Worm (Caenorhabditis elegans) whole organism, L2 larva: ENCODE data around the gene C34F11.5.

ENCODE experiments used
- C34F6.9 ChIP-seq: fragments of 150-350 bp; optimal IDR thresholded peaks from 2 replicates; lab custom pipeline; 2014; ENCODE audit warnings: missing biosample characterization, missing genetic modification characterization
- F13H6.1 ChIP-seq: sonication (generic microtip); optimal IDR thresholded peaks from 2 replicates; lab custom pipeline; 2016; ENCODE audit warnings: missing genetic modification characterization, missing compliant biosample characterization
- ZK546.5 ChIP-seq: sonication (generic microtip); optimal IDR thresholded peaks from 2 replicates; lab custom pipeline; 2017; ENCODE audit warnings: missing biosample characterization, missing genetic modification characterization
- alr-1 ChIP-seq: fragments of 150-350 bp; optimal IDR thresholded peaks from 2 replicates; lab custom pipeline; 2014; ENCODE audit warnings: missing biosample characterization, missing genetic modification characterization
- aly-2 ChIP-seq: fragments of 150-350 bp; optimal IDR thresholded peaks from 2 replicates; lab custom pipeline; 2014; ENCODE audit warnings: missing biosample characterization, missing genetic modification characterization
- blmp-1 ChIP-seq: sonication (generic microtip); optimal IDR thresholded peaks from 2 replicates; lab custom pipeline; 2017; ENCODE audit warnings: missing genetic modification characterization, mild to moderate bottlenecking, missing compliant biosample characterization, antibody characterized with exemption, moderate library complexity; ENCODE audit not compliant: insufficient read depth
- ceh-82 ChIP-seq: fragments of 150-350 bp; optimal IDR thresholded peaks from 2 replicates; lab custom pipeline; 2014; ENCODE audit warnings: missing biosample characterization, missing genetic modification characterization
- crh-2 ChIP-seq: sonication (generic microtip); optimal IDR thresholded peaks from 2 replicates; lab custom pipeline; 2017; ENCODE audit warnings: missing biosample characterization, missing genetic modification characterization
- dmd-4 ChIP-seq: sonication (generic microtip); optimal IDR thresholded peaks from 2 replicates; lab custom pipeline; 2017; ENCODE audit warnings: missing biosample characterization, missing genetic modification characterization
- egl-27 ChIP-seq: sonication (generic microtip); optimal IDR thresholded peaks from 3 replicates; lab custom pipeline; 2017; ENCODE audit warnings: missing biosample characterization, missing genetic modification reagents, missing genetic modification characterization
- elt-1 ChIP-seq: fragments of 150-350 bp; optimal IDR thresholded peaks from 2 replicates; lab custom pipeline; 2014; ENCODE audit warnings: missing biosample characterization, missing genetic modification characterization
- fos-1 ChIP-seq: fragments of 150-350 bp; optimal IDR thresholded peaks from 2 replicates; lab custom pipeline; 2014; ENCODE audit warnings: missing biosample characterization, missing genetic modification characterization
- gmeb-1 ChIP-seq: fragments of 150-350 bp; optimal IDR thresholded peaks from 2 replicates; lab custom pipeline; 2014; ENCODE audit warnings: missing biosample characterization, missing genetic modification characterization
- lin-11 ChIP-seq: fragments of 150-350 bp; sonication (generic microtip); optimal IDR thresholded peaks from 2 replicates; lab custom pipeline; 2014; ENCODE audit warnings: missing biosample characterization, missing genetic modification characterization, inconsistent platforms, mixed read lengths
- lin-39 ChIP-seq: fragments of 150-350 bp; optimal IDR thresholded peaks from 2 replicates; lab custom pipeline; 2014; ENCODE audit warnings: missing biosample characterization, missing genetic modification reagents, missing genetic modification characterization
- lsy-2 ChIP-seq, 2 experiments: fragments of 150-350 bp in 1 of 2; sonication (generic microtip) in 1 of 2; optimal IDR thresholded peaks; 2 replicates each; lab custom pipeline; 2014 to 2017; ENCODE audit warnings: missing biosample characterization in 2 of 2, missing genetic modification characterization in 2 of 2
- mab-5 ChIP-seq: fragments of 150-350 bp; optimal IDR thresholded peaks from 2 replicates; lab custom pipeline; 2014; ENCODE audit warnings: missing biosample characterization, missing genetic modification characterization
- nhr-10 ChIP-seq: sonication (generic microtip); optimal IDR thresholded peaks from 2 replicates; lab custom pipeline; 2017; ENCODE audit warnings: missing biosample characterization, missing genetic modification characterization
- nhr-11 ChIP-seq: fragments of 150-350 bp; optimal IDR thresholded peaks from 2 replicates; lab custom pipeline; 2014; ENCODE audit warnings: missing biosample characterization, missing genetic modification characterization
- nhr-12 ChIP-seq: fragments of 150-350 bp; optimal IDR thresholded peaks from 2 replicates; lab custom pipeline; 2014; ENCODE audit warnings: missing biosample characterization, missing genetic modification characterization
- nhr-129 ChIP-seq: fragments of 150-350 bp; optimal IDR thresholded peaks from 2 replicates; lab custom pipeline; 2014; ENCODE audit warnings: missing biosample characterization, missing genetic modification characterization
- nhr-21 ChIP-seq: fragments of 150-350 bp; optimal IDR thresholded peaks from 2 replicates; lab custom pipeline; 2014; ENCODE audit warnings: missing biosample characterization, missing genetic modification characterization
- nhr-23 ChIP-seq: fragments of 150-350 bp; optimal IDR thresholded peaks from 2 replicates; lab custom pipeline; 2014; ENCODE audit warnings: missing biosample characterization, missing genetic modification reagents, missing genetic modification characterization
- nhr-237 ChIP-seq: fragments of 150-350 bp; optimal IDR thresholded peaks from 2 replicates; lab custom pipeline; 2014; ENCODE audit warnings: missing biosample characterization, missing genetic modification characterization
- nhr-25 ChIP-seq: fragments of 150-350 bp; sonication (generic microtip); optimal IDR thresholded peaks from 3 replicates; lab custom pipeline; 2014; ENCODE audit warnings: missing biosample characterization, missing genetic modification characterization
- nhr-77 ChIP-seq: fragments of 150-350 bp; optimal IDR thresholded peaks from 2 replicates; lab custom pipeline; 2014; ENCODE audit warnings: missing biosample characterization, missing genetic modification characterization
- peb-1 ChIP-seq: fragments of 150-350 bp; optimal IDR thresholded peaks from 2 replicates; lab custom pipeline; 2014; ENCODE audit warnings: missing biosample characterization, missing genetic modification characterization
- sem-4 ChIP-seq: fragments of 150-350 bp; optimal IDR thresholded peaks from 2 replicates; lab custom pipeline; 2014; ENCODE audit warnings: missing biosample characterization, missing genetic modification reagents, missing genetic modification characterization
- skn-1 ChIP-seq: sonication (generic microtip); optimal IDR thresholded peaks from 2 replicates; lab custom pipeline; 2017; ENCODE audit warnings: missing biosample characterization, missing genetic modification characterization
- sma-9 ChIP-seq, 2 experiments: fragments of 150-350 bp in 1 of 2; sonication (generic microtip) in 1 of 2; optimal IDR thresholded peaks; 2 replicates each; lab custom pipeline; 2014 to 2016; ENCODE audit warnings: missing genetic modification characterization in 2 of 2, mild to moderate bottlenecking in 1 of 2, missing biosample characterization in 1 of 2, missing compliant biosample characterization in 1 of 2, missing genetic modification reagents in 1 of 2, moderate library complexity in 1 of 2
- snpc-4 ChIP-seq: fragments of 150-350 bp; optimal IDR thresholded peaks from 2 replicates; lab custom pipeline; 2014; ENCODE audit warnings: missing biosample characterization, missing genetic modification characterization
- unc-55 ChIP-seq: fragments of 150-350 bp; sonication (generic microtip); optimal IDR thresholded peaks from 3 replicates; lab custom pipeline; 2014; ENCODE audit warnings: missing biosample characterization, missing genetic modification reagents, missing genetic modification characterization
- ztf-1 ChIP-seq: fragments of 200-800 bp; sonication (Bioruptor generic); conservative IDR thresholded peaks from 2 replicates; pipeline ENCODE4 v1.3.6; 2022; ENCODE audit warnings: missing genetic modification characterization, missing compliant biosample characterization
- ztf-11 ChIP-seq: sonication (generic microtip); optimal IDR thresholded peaks from 2 replicates; lab custom pipeline; 2017; ENCODE audit warnings: missing biosample characterization, missing genetic modification characterization

The C34F11.5 gene

DNA sequence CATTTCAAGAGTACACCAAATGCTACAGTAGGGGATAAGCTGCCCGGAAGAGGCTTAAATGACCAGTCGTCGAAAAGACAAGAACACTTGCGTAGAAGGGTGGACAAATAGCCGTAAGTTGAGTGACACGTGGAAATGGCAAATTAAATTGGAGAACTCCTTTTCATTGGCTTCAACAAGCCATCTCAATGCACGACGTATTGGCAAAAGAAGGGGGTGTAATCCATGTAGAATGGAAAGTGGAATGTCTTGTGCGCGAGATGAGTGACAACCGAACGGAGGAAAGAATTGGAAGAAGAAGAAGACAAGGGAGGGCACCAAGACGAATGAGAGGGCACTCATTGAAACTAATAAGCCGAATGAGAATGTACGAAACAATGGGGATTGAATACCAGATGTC lies 33.1 kb downstream of the C34F11.5 start:
- TF ChIP-seq blmp-1 (tag; lab: Kevin White, UChicago): no peak
- no peak for TF ChIP-seq sem-4
- no peak for TF ChIP-seq lsy-2 (tag; optimal IDR thresholded peaks at IDR 0.05; lab: Kevin White, UChicago)
- no peak for TF ChIP-seq lin-11
- TF ChIP-seq ceh-82 (tag; lab: Kevin White, UChicago): no peak
- no peak for TF ChIP-seq nhr-11 (tag; lab: Kevin White, UChicago)
- TF ChIP-seq ztf-11 (tag; lab: Kevin White, UChicago): no peak

DNA sequence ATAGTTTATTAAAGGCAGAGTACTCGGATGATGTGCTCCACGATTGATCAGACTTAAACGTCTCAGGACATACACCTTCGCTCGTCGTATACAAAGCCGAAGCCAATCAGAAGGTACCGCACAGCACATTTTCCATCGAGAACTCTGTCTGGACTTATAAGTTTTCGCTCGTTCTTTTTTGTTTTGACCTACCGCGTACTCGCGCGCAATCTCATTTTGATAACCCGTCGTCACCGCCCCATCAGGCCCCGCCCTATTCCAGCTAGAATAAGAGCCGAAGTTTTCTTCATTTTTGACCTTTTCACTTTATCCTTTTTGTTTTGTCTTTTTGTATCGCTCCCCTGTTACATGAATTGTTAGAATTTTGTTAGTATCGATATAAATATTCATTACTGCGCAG lies 34.0 kb downstream of the C34F11.5 start, which contains the start of gene EGAP2.2:
TSS of gene EGAP2.2 (plus strand) at position 301 of the 400 bp plus-strand sequence.
- TF ChIP-seq nhr-25 (tag; lab: Kevin White, UChicago) (no peak), nhr-23 (tag; lab: Kevin White, UChicago) (no peak), peb-1 (tag; lab: Kevin White, UChicago) (no peak), crh-2 (tag; lab: Kevin White, UChicago) (no peak)

DNA sequence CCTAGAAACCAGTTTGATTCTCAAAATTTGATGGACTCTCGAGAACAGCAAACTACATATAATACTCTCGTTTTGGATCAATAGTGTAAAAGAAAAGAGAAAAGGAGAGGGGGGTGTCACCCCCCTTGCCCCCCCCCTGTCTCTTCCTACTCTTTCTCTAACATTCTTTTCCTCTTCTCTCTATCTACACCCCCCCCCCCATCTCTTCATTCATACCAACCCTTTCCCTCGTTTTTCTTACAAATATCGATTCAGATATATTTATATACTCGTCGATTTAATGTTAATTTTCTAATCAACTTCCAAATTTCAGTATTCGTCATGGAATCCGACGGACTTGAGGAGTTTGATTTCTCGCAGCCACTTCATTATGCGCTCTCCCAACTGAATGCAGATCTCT lies 35.5 kb downstream of the C34F11.5 start, which contains the start of gene EGAP2.1:
TSS of gene EGAP2.1 (plus strand) at position 301 of the 400 bp plus-strand sequence.
- TF ChIP-seq sma-9 (GFP tag; optimal IDR thresholded peaks at IDR 0.05; lab: Kevin White, UChicago) (no peak), sma-9 (tag; optimal IDR thresholded peaks at IDR 0.05; lab: Kevin White, UChicago) (no peak), ceh-82 (tag; lab: Kevin White, UChicago) (no peak), peb-1 (tag; lab: Kevin White, UChicago) (no peak)
- TF ChIP-seq, all 48 proteins: peak for 0

DNA sequence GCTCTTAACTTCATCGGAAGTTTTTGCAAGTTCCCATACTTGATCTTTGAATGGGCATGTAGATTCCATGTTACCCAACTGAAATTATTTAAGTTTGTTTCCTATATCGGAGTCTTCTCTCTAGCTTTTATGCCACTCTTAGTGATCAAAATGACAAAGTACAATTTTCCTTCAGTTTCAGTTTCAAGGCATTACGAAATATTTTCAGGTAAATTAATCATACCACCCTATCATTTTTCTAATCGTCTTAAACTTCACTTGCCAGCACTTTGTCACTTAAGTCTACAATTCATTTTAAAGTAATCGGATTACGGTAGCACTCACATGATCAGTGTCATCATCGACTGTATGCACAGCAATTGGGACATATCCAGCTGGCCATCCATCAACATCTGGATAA lies 39.1 kb downstream of the C34F11.5 start:
- TF ChIP-seq alr-1 (tag; lab: Kevin White, UChicago) (no peak), nhr-129 (no peak), fos-1 (tag; lab: Kevin White, UChicago) (no peak), C34F6.9 (tag; lab: Kevin White, UChicago) (no peak), elt-1 (no peak), F13H6.1 (tag; lab: Kevin White, UChicago) (no peak), mab-5 (tag; lab: Kevin White, UChicago) (no peak), skn-1 (tag; lab: Kevin White, UChicago) (no peak), dmd-4 (tag; lab: Kevin White, UChicago) (no peak), nhr-77 (no peak), ztf-11 (tag; lab: Kevin White, UChicago) (no peak), egl-27 (tag; lab: Kevin White, UChicago) (no peak), nhr-21 (tag; lab: Kevin White, UChicago) (no peak), nhr-10 (tag; lab: Kevin White, UChicago) (no peak), aly-2 (tag; lab: Kevin White, UChicago) (no peak), gmeb-1 (no peak), peb-1 (tag; lab: Kevin White, UChicago) (no peak), unc-55 (GFP tag; lab: Kevin White, UChicago) (no peak)

DNA sequence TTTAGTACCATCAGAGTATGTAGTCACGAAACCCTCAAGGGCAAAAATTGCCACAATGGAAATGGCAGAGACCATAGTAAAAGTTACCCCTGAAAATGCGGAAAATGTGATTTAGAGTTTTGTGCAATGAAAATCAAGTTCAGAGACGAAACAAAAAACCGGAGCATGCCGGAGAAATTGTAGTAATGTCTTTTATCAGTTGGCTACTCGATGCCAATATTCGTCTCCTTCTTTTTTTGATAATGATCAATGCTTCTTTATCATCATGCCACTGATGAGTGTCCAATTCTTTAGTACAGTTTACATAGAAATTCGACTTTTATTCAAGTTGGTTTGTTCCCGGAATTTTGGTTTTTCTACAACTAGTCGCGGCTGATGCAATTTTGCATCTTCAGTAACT lies 40.2 kb downstream of the C34F11.5 start, which contains the start of gene pho-1:
TSS of gene pho-1 (minus strand) at position 89 of the 400 bp plus-strand sequence.
- TF ChIP-seq nhr-23 (tag; lab: Kevin White, UChicago): no peak
- peak; percentile 82 for TF ChIP-seq fos-1 (tag; lab: Kevin White, UChicago)
- TF ChIP-seq snpc-4 (tag; lab: Kevin White, UChicago): no peak

DNA sequence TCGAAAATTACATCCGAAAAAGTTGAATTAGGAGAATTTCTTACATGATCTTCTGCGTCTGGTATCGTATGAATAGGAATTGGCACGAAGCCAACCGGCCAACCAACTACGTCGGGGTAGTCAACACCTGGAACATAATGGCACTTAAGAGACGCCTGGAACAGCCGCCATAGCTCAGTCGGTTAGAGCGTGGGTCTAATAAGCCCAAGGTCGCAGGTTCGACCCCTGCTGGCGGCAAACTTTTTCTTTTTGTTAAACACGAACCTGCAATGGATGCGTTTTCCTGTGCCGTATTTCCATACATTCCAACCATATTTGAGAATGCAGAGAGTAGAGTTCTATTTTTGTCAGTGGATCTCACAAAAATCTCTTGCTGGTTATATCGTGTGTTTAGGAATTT lies 42.1 kb downstream of the C34F11.5 start:
- TF ChIP-seq gmeb-1 (peak; percentile 24), sma-9 (GFP tag; optimal IDR thresholded peaks at IDR 0.05; lab: Kevin White, UChicago) (peak; percentile 22), sma-9 (tag; optimal IDR thresholded peaks at IDR 0.05; lab: Kevin White, UChicago) (no peak), snpc-4 (tag; lab: Kevin White, UChicago) (no peak), nhr-237 (tag; lab: Kevin White, UChicago) (no peak), nhr-129 (peak; percentile 47)

DNA sequence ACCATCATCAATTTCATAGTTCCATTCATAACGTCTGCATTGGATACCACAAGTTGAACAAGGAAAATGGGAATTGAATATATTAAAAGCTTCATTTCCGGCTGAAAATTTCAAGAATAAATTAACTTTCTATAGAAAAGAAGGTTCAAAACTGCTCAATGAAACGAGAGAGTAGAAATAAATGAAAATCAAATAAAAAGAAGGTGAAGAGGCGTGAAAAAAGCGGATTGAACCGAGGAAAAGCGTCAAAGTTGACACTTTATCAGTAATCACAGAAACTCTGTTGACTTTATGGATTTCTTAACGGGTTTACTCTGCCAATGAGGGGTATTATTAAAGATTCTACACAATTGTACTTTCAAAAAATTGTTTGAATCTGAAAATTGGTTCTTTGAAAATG lies 42.8 kb downstream of the C34F11.5 start, which contains the start of gene pho-4:
TSS of gene pho-4 (minus strand) at position 101 of the 400 bp plus-strand sequence.
- TF ChIP-seq ztf-1 (GFP tag; lab: Robert Waterston, UW) (no peak), peb-1 (tag; lab: Kevin White, UChicago) (no peak), lin-39 (no peak), sem-4 (no peak), nhr-21 (tag; lab: Kevin White, UChicago) (no peak), ZK546.5 (tag; lab: Kevin White, UChicago) (no peak), nhr-12 (no peak)
